Fruit fly (Drosophila melanogaster) whole organism, embryonic: ENCODE results near the gene CG14676.

Experiments used
- B-H1 ChIP-seq: fragments of 200-800 bp; sonication (Bioruptor generic); IDR thresholded peaks from 3 replicates; pipeline ENCODE4 v1.3.6; 2022; ENCODE audit warnings: missing biosample characterization, missing genetic modification characterization
- Bteb2 ChIP-seq: fragments of 200-800 bp; sonication (Bioruptor generic); optimal IDR thresholded peaks from 2 replicates; lab custom pipeline; 2016; ENCODE audit warnings: missing biosample characterization, missing genetic modification characterization
- CG10147 ChIP-seq: fragments of 200-800 bp; sonication (Bioruptor generic); optimal IDR thresholded peaks from 2 replicates; lab custom pipeline; 2019; ENCODE audit warnings: missing biosample characterization, mild to moderate bottlenecking, missing genetic modification characterization, moderate library complexity
- CG11456 ChIP-seq: fragments of 200-800 bp; sonication (Bioruptor generic); IDR thresholded peaks from 3 replicates; pipeline ENCODE4 v1.3.6; 2022; ENCODE audit warnings: missing biosample characterization, missing genetic modification characterization
- CG11504 ChIP-seq: fragments of 200-800 bp; sonication (Bioruptor generic); optimal IDR thresholded peaks from 3 replicates; lab custom pipeline; 2019; ENCODE audit warnings: missing biosample characterization, mild to moderate bottlenecking, missing genetic modification characterization, moderate library complexity
- CG11723 ChIP-seq: fragments of 200-800 bp; sonication (Bioruptor generic); optimal IDR thresholded peaks from 2 replicates; lab custom pipeline; 2017; ENCODE audit warnings: missing biosample characterization, mild to moderate bottlenecking, missing genetic modification characterization
- CG12219 ChIP-seq: fragments of 200-800 bp; sonication (Bioruptor generic); optimal IDR thresholded peaks from 3 replicates; lab custom pipeline; 2018; ENCODE audit warnings: missing biosample characterization, mild to moderate bottlenecking, missing genetic modification characterization
- CG12744 ChIP-seq: fragments of 200-800 bp; sonication (Bioruptor generic); optimal IDR thresholded peaks from 2 replicates; lab custom pipeline; 2016; ENCODE audit warnings: missing biosample characterization, missing genetic modification characterization
- CG12942 ChIP-seq: fragments of 200-800 bp; sonication (Bioruptor generic); optimal IDR thresholded peaks from 3 replicates; lab custom pipeline; 2016; ENCODE audit warnings: missing biosample characterization, missing genetic modification characterization
- CG2129 ChIP-seq: fragments of 200-800 bp; sonication (Bioruptor generic); IDR thresholded peaks from 2 replicates; pipeline ENCODE4 v1.3.6; 2022; ENCODE audit warnings: missing biosample characterization, missing genetic modification characterization; ENCODE audit not compliant: partially characterized antibody
- CG30431 ChIP-seq: fragments of 200-800 bp; sonication (Bioruptor generic); optimal IDR thresholded peaks from 2 replicates; lab custom pipeline; 2017; ENCODE audit warnings: missing biosample characterization, missing genetic modification characterization
- CG31388 ChIP-seq: fragments of 200-800 bp; sonication (Bioruptor generic); optimal IDR thresholded peaks from 2 replicates; lab custom pipeline; 2016; ENCODE audit warnings: missing biosample characterization, missing genetic modification characterization
- CG42726 ChIP-seq: fragments of 200-800 bp; sonication (Bioruptor generic); IDR thresholded peaks from 2 replicates; pipeline ENCODE4 v1.3.6; 2022; ENCODE audit warnings: missing biosample characterization, missing genetic modification characterization; ENCODE audit not compliant: partially characterized antibody
- CG4424 ChIP-seq: fragments of 200-800 bp; sonication (Bioruptor generic); optimal IDR thresholded peaks from 3 replicates; lab custom pipeline; 2016; ENCODE audit warnings: missing biosample characterization, missing genetic modification characterization
- CG4820 ChIP-seq: fragments of 200-800 bp; sonication (Bioruptor generic); optimal IDR thresholded peaks from 3 replicates; lab custom pipeline; 2016; ENCODE audit warnings: missing biosample characterization, missing genetic modification characterization
- CG5953 ChIP-seq: fragments of 200-800 bp; sonication (Bioruptor generic); IDR thresholded peaks from 2 replicates; pipeline ENCODE4 v1.3.6; 2022; ENCODE audit warnings: missing biosample characterization, missing genetic modification characterization
- CG6175 ChIP-seq: fragments of 200-800 bp; sonication (Bioruptor generic); IDR thresholded peaks from 3 replicates; pipeline ENCODE4 v1.3.6; 2022; ENCODE audit warnings: missing biosample characterization, missing genetic modification characterization
- CG7357 ChIP-seq: fragments of 200-800 bp; sonication (Bioruptor generic); IDR thresholded peaks from 3 replicates; pipeline ENCODE4 v1.3.6; 2022; ENCODE audit warnings: missing biosample characterization, missing genetic modification characterization
- CG8281 ChIP-seq: fragments of 200-800 bp; sonication (Bioruptor generic); optimal IDR thresholded peaks from 2 replicates; lab custom pipeline; 2018; ENCODE audit warnings: missing biosample characterization, mild to moderate bottlenecking, missing genetic modification characterization, moderate library complexity
- CkIIα-i1 ChIP-seq: fragments of 200-800 bp; sonication (Bioruptor generic); IDR thresholded peaks from 2 replicates; pipeline ENCODE4 v1.3.6; 2022; ENCODE audit warnings: missing biosample characterization, missing genetic modification characterization
- Doc2 ChIP-seq: fragments of 200-800 bp; sonication (Bioruptor generic); IDR thresholded peaks from 2 replicates; pipeline ENCODE4 v1.3.6; 2022; ENCODE audit warnings: missing biosample characterization, missing genetic modification characterization
- E2f2 ChIP-seq: fragments of 200-800 bp; sonication (Bioruptor generic); IDR thresholded peaks from 2 replicates; pipeline ENCODE4 v1.3.6; 2022; ENCODE audit warnings: missing biosample characterization, missing genetic modification characterization
- Eip74EF ChIP-seq, 2 experiments: fragments of 200-800 bp in 1 of 2; fragments of >200 bp in 1 of 2; sonication (Bioruptor generic) in 1 of 2; optimal IDR thresholded peaks; 2 replicates each; lab custom pipeline; 2017 to 2019; ENCODE audit warnings: missing biosample characterization in 2 of 2, missing genetic modification characterization in 2 of 2, mild to moderate bottlenecking in 1 of 2, moderate library complexity in 1 of 2
- HLH54F ChIP-seq: fragments of 200-800 bp; sonication (Bioruptor generic); optimal IDR thresholded peaks from 3 replicates; lab custom pipeline; 2016; ENCODE audit warnings: missing biosample characterization, missing genetic modification characterization
- Neu2 ChIP-seq: fragments of 200-800 bp; sonication (Bioruptor generic); optimal IDR thresholded peaks from 3 replicates; lab custom pipeline; 2016; ENCODE audit warnings: missing biosample characterization, missing genetic modification characterization, borderline replicate concordance
- TFAM ChIP-seq: fragments of 200-800 bp; sonication (Bioruptor generic); optimal IDR thresholded peaks from 2 replicates; lab custom pipeline; 2017; ENCODE audit warnings: missing biosample characterization, missing genetic modification characterization, inconsistent platforms
- aop ChIP-seq: fragments of 200-800 bp; sonication (Bioruptor generic); IDR thresholded peaks from 2 replicates; pipeline ENCODE4 v1.3.6; 2022; ENCODE audit warnings: missing biosample characterization, missing genetic modification characterization
- bbx ChIP-seq: fragments of 200-800 bp; sonication (Bioruptor generic); IDR thresholded peaks from 2 replicates; pipeline ENCODE4 v1.3.6; 2022; ENCODE audit warnings: missing biosample characterization, missing genetic modification characterization; ENCODE audit not compliant: partially characterized antibody
- btn ChIP-seq: fragments of 200-800 bp; sonication (Bioruptor generic); optimal IDR thresholded peaks from 2 replicates; lab custom pipeline; 2016; ENCODE audit warnings: missing biosample characterization, missing genetic modification characterization
- ci ChIP-seq: fragments of 200-800 bp; sonication (Bioruptor generic); IDR thresholded peaks from 3 replicates; pipeline ENCODE4 v1.3.6; 2022; ENCODE audit warnings: missing biosample characterization, missing genetic modification characterization
- crc ChIP-seq: fragments of 200-800 bp; sonication (Bioruptor generic); optimal IDR thresholded peaks from 2 replicates; lab custom pipeline; 2016; ENCODE audit warnings: missing biosample characterization, missing genetic modification characterization
- da ChIP-seq: fragments of 200-800 bp; sonication (Bioruptor generic); optimal IDR thresholded peaks from 2 replicates; lab custom pipeline; 2016; ENCODE audit warnings: missing biosample characterization, missing genetic modification characterization
- dimm ChIP-seq: fragments of 200-800 bp; sonication (Bioruptor generic); IDR thresholded peaks from 2 replicates; pipeline ENCODE4 v1.3.6; 2022; ENCODE audit warnings: missing biosample characterization, missing genetic modification characterization
- gce ChIP-seq: fragments of 200-800 bp; sonication (Bioruptor generic); IDR thresholded peaks from 3 replicates; pipeline ENCODE4 v1.3.6; 2022; ENCODE audit warnings: missing biosample characterization, missing genetic modification characterization
- gcm2 ChIP-seq: fragments of 200-800 bp; sonication (Bioruptor generic); optimal IDR thresholded peaks from 2 replicates; lab custom pipeline; 2016; ENCODE audit warnings: missing biosample characterization, missing genetic modification characterization
- h ChIP-seq: fragments of >200 bp; optimal IDR thresholded peaks from 2 replicates; lab custom pipeline; 2017
- hth ChIP-seq: fragments of >200 bp; optimal IDR thresholded peaks from 2 replicates; lab custom pipeline; 2017; ENCODE audit warnings: inconsistent platforms
- inv ChIP-seq: fragments of 200-800 bp; sonication (Bioruptor generic); IDR thresholded peaks from 2 replicates; pipeline ENCODE4 v1.3.6; 2022; ENCODE audit warnings: missing biosample characterization, missing genetic modification characterization; ENCODE audit not compliant: partially characterized antibody
- klu ChIP-seq: fragments of 200-800 bp; sonication (Bioruptor generic); IDR thresholded peaks from 2 replicates; pipeline ENCODE4 v1.3.6; 2022; ENCODE audit warnings: missing biosample characterization, missing genetic modification characterization
- kni ChIP-seq: fragments of 200-800 bp; sonication (Bioruptor generic); optimal IDR thresholded peaks from 3 replicates; lab custom pipeline; 2017; ENCODE audit warnings: mild to moderate bottlenecking, missing biosample characterization, missing genetic modification reagents, missing genetic modification characterization
- lab ChIP-seq: fragments of 200-800 bp; sonication (Bioruptor generic); optimal IDR thresholded peaks from 3 replicates; lab custom pipeline; 2017; ENCODE audit warnings: missing biosample characterization, missing genetic modification characterization, mild to moderate bottlenecking, moderate library complexity, missing genetic modification reagents
- lilli ChIP-seq: fragments of 200-800 bp; sonication (Bioruptor generic); optimal IDR thresholded peaks from 3 replicates; lab custom pipeline; 2016; ENCODE audit warnings: missing biosample characterization, missing genetic modification characterization
- mirr ChIP-seq: fragments of 200-800 bp; sonication (Bioruptor generic); optimal IDR thresholded peaks from 3 replicates; lab custom pipeline; 2018; ENCODE audit warnings: missing biosample characterization, mild to moderate bottlenecking, missing genetic modification characterization
- pho ChIP-seq: fragments of 200-800 bp; sonication (Bioruptor generic); optimal IDR thresholded peaks from 2 replicates; lab custom pipeline; 2016; ENCODE audit warnings: missing biosample characterization, missing genetic modification characterization
- psq ChIP-seq: fragments of 200-800 bp; sonication (Bioruptor generic); optimal IDR thresholded peaks from 2 replicates; lab custom pipeline; 2017; ENCODE audit warnings: missing biosample characterization, missing genetic modification characterization
- sens ChIP-seq: fragments of 200-800 bp; sonication (Bioruptor generic); peaks from one replicate; lab custom pipeline; 2016; ENCODE audit warnings: missing biosample characterization, missing genetic modification characterization
- seq ChIP-seq: fragments of 200-800 bp; sonication (Bioruptor generic); IDR thresholded peaks from 2 replicates; pipeline ENCODE4 v1.3.6; 2022; ENCODE audit warnings: missing biosample characterization, missing genetic modification characterization
- sim ChIP-seq: fragments of 200-800 bp; sonication (Bioruptor generic); IDR thresholded peaks from 2 replicates; pipeline ENCODE4 v1.3.6; 2022; ENCODE audit warnings: missing biosample characterization, missing genetic modification characterization
- slp2 ChIP-seq: fragments of 200-800 bp; sonication (Bioruptor generic); optimal IDR thresholded peaks from 2 replicates; lab custom pipeline; 2016; ENCODE audit warnings: missing biosample characterization, missing genetic modification characterization
- sqz ChIP-seq: fragments of 200-800 bp; sonication (Bioruptor generic); optimal IDR thresholded peaks from 3 replicates; lab custom pipeline; 2018; ENCODE audit warnings: missing biosample characterization, mild to moderate bottlenecking, missing genetic modification characterization
- tx ChIP-seq: fragments of 200-800 bp; sonication (Bioruptor generic); optimal IDR thresholded peaks from 2 replicates; lab custom pipeline; 2016; ENCODE audit warnings: missing biosample characterization, missing genetic modification characterization
- zfh1 ChIP-seq: fragments of 200-800 bp; sonication (Bioruptor generic); IDR thresholded peaks from 3 replicates; pipeline ENCODE4 v1.3.6; 2022; ENCODE audit warnings: missing biosample characterization, missing genetic modification characterization

CG14676 gene

dm6 chr3R:5861218-5861902, 14.3 kb downstream of the CG14676 start (continued):
- TF ChIP-seq Doc2 (GFP tag; lab: Robert Waterston, UW) = no peak
- peak; percentile 59 for TF ChIP-seq pho
- no peak for TF ChIP-seq gcm2
- no peak for TF ChIP-seq CG42726 (GFP tag; lab: Robert Waterston, UW)
- no peak for TF ChIP-seq CG2129 (GFP tag; lab: Robert Waterston, UW)
- TF ChIP-seq Eip74EF (GFP tag; optimal IDR thresholded peaks at IDR 0.05; lab: Kevin White, UChicago) = no peak
- no peak for TF ChIP-seq inv
- TF ChIP-seq seq (GFP tag; lab: Robert Waterston, UW) = no peak
- no peak for TF ChIP-seq aop
- no peak for TF ChIP-seq Neu2 (GFP tag; lab: Kevin White, UChicago)
- no peak for TF ChIP-seq kni
- peak; percentile 73; the same call in 2 of the 3 replicates for TF ChIP-seq CG11456
- no peak for TF ChIP-seq mirr (GFP tag; lab: Kevin White, UChicago)
- TF ChIP-seq CG30431 (GFP tag; lab: Kevin White, UChicago) = no peak
- peak; percentile 44 for TF ChIP-seq CG11723
- TF ChIP-seq lab = peak; percentile 38
- TF ChIP-seq crc = peak; percentile 16
- TF ChIP-seq CG5953 = no peak
- TF ChIP-seq CG12744 (GFP tag; lab: Kevin White, UChicago) = no peak
- TF ChIP-seq bbx = no peak
- TF ChIP-seq TFAM (GFP tag; lab: Kevin White, UChicago) = no peak
- TF ChIP-seq zfh1 = 0 out of 3 replicates have a peak, but pooled peaks have one; percentile 23
- no peak for TF ChIP-seq ci (GFP tag; lab: Robert Waterston, UW)
- no peak for TF ChIP-seq dimm
- TF ChIP-seq Bteb2 (GFP tag; lab: Kevin White, UChicago) = no peak
- TF ChIP-seq E2f2 = no peak
- TF ChIP-seq B-H1 (GFP tag; lab: Robert Waterston, UW) = no peak
- TF ChIP-seq da (GFP tag; lab: Kevin White, UChicago) = no peak
- no peak for TF ChIP-seq CG12942 (GFP tag; lab: Kevin White, UChicago)
- no peak for TF ChIP-seq CG4820 (GFP tag; lab: Kevin White, UChicago)
- TF ChIP-seq h (lab: Kevin White, UChicago) = no peak
- peak; percentile 78 for TF ChIP-seq sens (GFP tag; lab: Kevin White, UChicago)
- TF ChIP-seq CG12219 (GFP tag; lab: Kevin White, UChicago) = no peak
- no peak for TF ChIP-seq hth
- TF ChIP-seq CG31388 = no peak
- TF ChIP-seq klu (GFP tag; lab: Robert Waterston, UW) = no peak
- no peak for TF ChIP-seq CG6175 (GFP tag; lab: Robert Waterston, UW)
- no peak for TF ChIP-seq gce
- peak; percentile 54 for TF ChIP-seq HLH54F
- peak; percentile 42 for TF ChIP-seq CG11504 (tag; lab: Kevin White, UChicago)
- peak; percentile 13 for TF ChIP-seq CG10147 (GFP tag; lab: Kevin White, UChicago)
- TF ChIP-seq lilli (GFP tag; lab: Kevin White, UChicago) = peak; percentile 53
- no peak for TF ChIP-seq CkIIα-i1 (GFP tag; lab: Robert Waterston, UW)
- TF ChIP-seq psq (GFP tag; lab: Kevin White, UChicago) = no peak
- TF ChIP-seq btn (GFP tag; lab: Kevin White, UChicago) = no peak
- no peak for TF ChIP-seq sqz
- peak; percentile 1 for TF ChIP-seq CG4424 (GFP tag; lab: Kevin White, UChicago)
- no peak for TF ChIP-seq sim (GFP tag; lab: Robert Waterston, UW)
- no peak for TF ChIP-seq CG7357 (GFP tag; lab: Robert Waterston, UW)
- no peak for TF ChIP-seq tx (GFP tag; lab: Kevin White, UChicago)
- no peak for TF ChIP-seq slp2
- TF ChIP-seq CG8281 (tag; lab: Kevin White, UChicago) = no peak
